Fruit fly (Drosophila melanogaster): ENCODE data around the gene gammaSnap2.

The gammaSnap2 gene

DNA sequence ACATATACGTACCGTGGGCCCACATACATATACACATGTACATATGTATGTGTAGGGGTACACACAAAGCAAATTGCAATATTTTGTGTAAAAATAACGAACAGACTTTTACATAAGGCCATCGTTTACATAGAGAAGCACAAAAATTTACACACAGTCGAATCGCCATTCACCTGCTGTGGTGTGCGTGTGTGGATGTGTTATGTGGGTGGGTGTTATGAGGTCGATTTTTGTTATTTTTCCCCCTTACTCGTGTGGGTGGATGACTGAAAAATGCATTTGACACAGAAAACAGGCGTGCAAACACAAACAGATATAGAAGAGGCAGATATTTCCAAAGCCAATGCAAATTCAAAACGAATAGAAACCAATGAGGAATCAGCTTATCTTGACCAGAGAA, 26.1 kb downstream of the gammaSnap2 start (continued):
- no peak for TF ChIP-seq B-H2 (GFP tag; optimal IDR thresholded peaks at IDR 0.05)
- TF ChIP-seq cwo (GFP tag; optimal IDR thresholded peaks at IDR 0.05), result no peak
- no peak for TF ChIP-seq CG4820 (GFP tag; optimal IDR thresholded peaks at IDR 0.05)
- TF ChIP-seq CG18599 (GFP tag; optimal IDR thresholded peaks at IDR 0.05), result no peak
- no peak for TF ChIP-seq CG10209 (GFP tag; optimal IDR thresholded peaks at IDR 0.05)
- 0 out of 2 replicates have a peak, but pooled peaks have one; percentile 8 for TF ChIP-seq CG3847 (GFP tag; IDR thresholded peaks at IDR 0.05)
- no peak for TF ChIP-seq stwl (tag; optimal IDR thresholded peaks at IDR 0.05)

- TF ChIP-seq Dll (GFP tag; IDR thresholded peaks at IDR 0.05; ENCODE audit: partially characterized antibody), result 0 out of 4 replicates have a peak, but pooled peaks have one; percentile 15
- no peak for TF ChIP-seq CG6175 (GFP tag; IDR thresholded peaks at IDR 0.05)
- TF ChIP-seq CG34224 (GFP tag; IDR thresholded peaks at IDR 0.05; ENCODE audit: partially characterized antibody), result peak; percentile 27; the same call in 1 of the 3 replicates
- TF ChIP-seq HLH4C (GFP tag; IDR thresholded peaks at IDR 0.05; ENCODE audit: partially characterized antibody), result no peak; the same call in 2 of the 3 replicates
- peak; percentile 16 for TF ChIP-seq CG12071 (GFP tag; optimal IDR thresholded peaks at IDR 0.05)
- TF ChIP-seq CG12769 (tag; optimal IDR thresholded peaks at IDR 0.05), result peak; percentile 43
- peak; percentile 55 for TF ChIP-seq Deaf1 (tag; optimal IDR thresholded peaks at IDR 0.05)
- peak; percentile 23 for TF ChIP-seq CG17385 (GFP tag; optimal IDR thresholded peaks at IDR 0.05)
- 0 out of 2 replicates have a peak, but pooled peaks have one; percentile 24 for TF ChIP-seq inv (GFP tag; IDR thresholded peaks at IDR 0.05; ENCODE audit: partially characterized antibody)
- TF ChIP-seq sd (tag; optimal IDR thresholded peaks at IDR 0.05), result peak; percentile 20
- TF ChIP-seq CG34376 (GFP tag; optimal IDR thresholded peaks at IDR 0.05), result peak; percentile 56
- 0 out of 2 replicates have a peak, but pooled peaks have one; percentile 17 for TF ChIP-seq CG42726 (GFP tag; IDR thresholded peaks at IDR 0.05; ENCODE audit: partially characterized antibody)
- TF ChIP-seq CG6254 (GFP tag; optimal IDR thresholded peaks at IDR 0.05), result peak; percentile 6
- peak; percentile 27 for TF ChIP-seq Xbp1 (GFP tag; optimal IDR thresholded peaks at IDR 0.05)
- no peak for TF ChIP-seq Fer3 (tag; optimal IDR thresholded peaks at IDR 0.05)
- TF ChIP-seq hbn (GFP tag; IDR thresholded peaks at IDR 0.05; ENCODE audit: partially characterized antibody), result no peak
- TF ChIP-seq Opbp (GFP tag; IDR thresholded peaks at IDR 0.05; ENCODE audit: partially characterized antibody), result peak; percentile 29; the same call in 1 of the 3 replicates
- no peak for TF ChIP-seq gcm2 (GFP tag; optimal IDR thresholded peaks at IDR 0.05)
- TF ChIP-seq chinmo (GFP tag; IDR thresholded peaks at IDR 0.05; ENCODE audit: partially characterized antibody), result peak; percentile 100
- peak; percentile 40; the same call in 1 of the 3 replicates for TF ChIP-seq Dbx (GFP tag; IDR thresholded peaks at IDR 0.05)
- TF ChIP-seq knrl (GFP tag; IDR thresholded peaks at IDR 0.05; ENCODE audit: partially characterized antibody), result 0 out of 3 replicates have a peak, but pooled peaks have one; percentile 35
- no peak for TF ChIP-seq lilli (GFP tag; optimal IDR thresholded peaks at IDR 0.05)
- no peak for TF ChIP-seq CG7928 (GFP tag; optimal IDR thresholded peaks at IDR 0.05)
- TF ChIP-seq unpg (GFP tag; optimal IDR thresholded peaks at IDR 0.05), result peak; percentile 19
- peak; percentile 14; the same call in 1 of the 2 replicates for TF ChIP-seq CG10321 (GFP tag; IDR thresholded peaks at IDR 0.05)
- TF ChIP-seq slbo (GFP tag; IDR thresholded peaks at IDR 0.05), result 0 out of 2 replicates have a peak, but pooled peaks have one; percentile 11
- TF ChIP-seq Adf1 (GFP tag; IDR thresholded peaks at IDR 0.05), result peak; percentile 56
- no peak for TF ChIP-seq Dp (GFP tag; optimal IDR thresholded peaks at IDR 0.05)
- TF ChIP-seq oc (tag; optimal IDR thresholded peaks at IDR 0.05), result peak; percentile 14
- no peak for TF ChIP-seq dpn (GFP tag; optimal IDR thresholded peaks at IDR 0.05)
- TF ChIP-seq ci (GFP tag; IDR thresholded peaks at IDR 0.05), result peak; percentile 77; the same call in 2 of the 3 replicates
- peak; percentile 8 for TF ChIP-seq CG31365 (tag; optimal IDR thresholded peaks at IDR 0.05)
- no peak for TF ChIP-seq hkb (optimal IDR thresholded peaks at IDR 0.05)
- TF ChIP-seq hkb (GFP tag; IDR thresholded peaks at IDR 0.05), result peak; percentile 30
- 0 out of 2 replicates have a peak, but pooled peaks have one; percentile 26 for TF ChIP-seq CG17328 (GFP tag; IDR thresholded peaks at IDR 0.05)
- no peak for TF ChIP-seq Bteb2 (GFP tag; optimal IDR thresholded peaks at IDR 0.05)
- no peak for TF ChIP-seq CG17359 (tag; optimal IDR thresholded peaks at IDR 0.05)
- TF ChIP-seq pan (optimal IDR thresholded peaks at IDR 0.05), result no peak
- TF ChIP-seq pan (GFP tag; optimal IDR thresholded peaks at IDR 0.05 in 1 of 2, IDR thresholded peaks at IDR 0.05 in 1 of 2), result peak in 1 of 2 experiments; percentile 14
These were observed 27.8 kb downstream of the gammaSnap2 start for dm6 chr3R:10093252-10094030.

Data from whole organism, embryonic.